Fruit fly (Drosophila melanogaster): ENCODE data around the gene Ugalt.

dm6 chrX:2713776-2714175 lies 10.1 kb upstream of the Ugalt start, which contains the start of the genes CG2685 and CG2694:
- TF ChIP-seq EcR (GFP tag; optimal IDR thresholded peaks at IDR 0.05) (no peak), CG8478 (optimal IDR thresholded peaks at IDR 0.05) (no peak), usp (GFP tag; optimal IDR thresholded peaks at IDR 0.05) (no peak)
